Worm (Caenorhabditis elegans): ENCODE measurements around the gene zip-2.
A peak's percentile ranks its signal among the peaks of the same experiment; 100 is the strongest.

Gene zip-2

ce11 chrIII:843999-844398 is 11.2 kb downstream of the zip-2 start (continued):
- no peak for TF ChIP-seq ceh-40 (GFP tag; IDR thresholded peaks at IDR 0.05)
- no peak for TF ChIP-seq F57C9.4 (tag; optimal IDR thresholded peaks at IDR 0.05)

- TF ChIP-seq lag-1 (GFP tag; IDR thresholded peaks at IDR 0.05) (no peak), ztf-26 (tag; optimal IDR thresholded peaks at IDR 0.05) (no peak), rec-8 (tag; optimal IDR thresholded peaks at IDR 0.05) (no peak), C06A6.2 (GFP tag; conservative IDR thresholded peaks at IDR 0.05) (no peak), egrh-3 (GFP tag; IDR thresholded peaks at IDR 0.05) (no peak), athp-1 (tag; optimal IDR thresholded peaks at IDR 0.05) (no peak), ztf-18 (tag; optimal IDR thresholded peaks at IDR 0.05) (no peak), F49E8.2 (tag; optimal IDR thresholded peaks at IDR 0.05; ENCODE audit: insufficient read depth) (no peak), hmg-20 (GFP tag; IDR thresholded peaks at IDR 0.05) (no peak), Y95B8A.8 (GFP tag; IDR thresholded peaks at IDR 0.05) (no peak), pha-4 (tag; optimal IDR thresholded peaks at IDR 0.05) (no peak), mes-4 (tag; optimal IDR thresholded peaks at IDR 0.05) (no peak), F57C9.4 (tag; optimal IDR thresholded peaks at IDR 0.05) (no peak), zfh-2 (GFP tag; conservative IDR thresholded peaks at IDR 0.05) (no peak), F10E7.11 (tag; optimal IDR thresholded peaks at IDR 0.05) (no peak), attf-5 (GFP tag; optimal IDR thresholded peaks at IDR 0.05) (no peak), fkh-3 (tag; optimal IDR thresholded peaks at IDR 0.05) (no peak), hlh-26 (GFP tag; conservative IDR thresholded peaks at IDR 0.05) (no peak)
These were observed 11.8 kb downstream of the zip-2 start for ce11 chrIII:844577-844976.

- no peak for TF ChIP-seq ztf-18 (tag; optimal IDR thresholded peaks at IDR 0.05)
- no peak for TF ChIP-seq ceh-27 (GFP tag; optimal IDR thresholded peaks at IDR 0.05)
- TF ChIP-seq lin-54 (GFP tag; optimal IDR thresholded peaks at IDR 0.05) = peak; percentile 70
- peak; percentile 50 for TF ChIP-seq lin-40 (tag; optimal IDR thresholded peaks at IDR 0.05)
- TF ChIP-seq tbp1 (GFP tag; optimal IDR thresholded peaks at IDR 0.05) = peak; percentile 29
- peak; percentile 48 for TF ChIP-seq nhr-80 (tag; optimal IDR thresholded peaks at IDR 0.05)
- no peak for TF ChIP-seq cebp-1 (GFP tag; IDR thresholded peaks at IDR 0.05)
- peak; percentile 30 for TF ChIP-seq cebp-1 (tag; optimal IDR thresholded peaks at IDR 0.05)
- TF ChIP-seq F55B11.4 (tag; optimal IDR thresholded peaks at IDR 0.05; ENCODE audit: borderline replicate concordance, insufficient read depth) = no peak
- TF ChIP-seq mcd-1 (GFP tag; IDR thresholded peaks at IDR 0.05) = peak; percentile 91
- TF ChIP-seq efl-1 (GFP tag; optimal IDR thresholded peaks at IDR 0.05) = peak; percentile 57
- no peak for TF ChIP-seq ceh-40 (GFP tag; IDR thresholded peaks at IDR 0.05)
- no peak for TF ChIP-seq Y67H2A.10 (GFP tag; conservative IDR thresholded peaks at IDR 0.05)
- peak; percentile 12 for TF ChIP-seq attf-5 (GFP tag; optimal IDR thresholded peaks at IDR 0.05)
- peak; percentile 39 for TF ChIP-seq ztf-26 (tag; optimal IDR thresholded peaks at IDR 0.05)
- peak in 1 of 3 experiments; percentile 68 for TF ChIP-seq lin-35 (GFP tag; optimal IDR thresholded peaks at IDR 0.05)
These were observed 12.7 kb downstream of the zip-2 start, which contains the start of gene K02F3.2 for ce11 chrIII:845485-845884. TSS of gene K02F3.2 (plus strand) at chrIII:845841.

ce11 chrIII:852296-852695 is 19.5 kb downstream of the zip-2 start, which contains the start of gene moma-1:
TSS of gene moma-1 (minus strand) at chrIII:852396.
- TF ChIP-seq mcd-1 (GFP tag; IDR thresholded peaks at IDR 0.05) (no peak), rcor-1 (GFP tag; IDR thresholded peaks at IDR 0.05) (no peak), snpc-3.4 (tag; optimal IDR thresholded peaks at IDR 0.05) (peak; percentile 35), nfya-1 (tag; optimal IDR thresholded peaks at IDR 0.05; ENCODE audit: borderline replicate concordance, insufficient read depth) (no peak), madf-6 (GFP tag; IDR thresholded peaks at IDR 0.05) (peak; percentile 14; the same call in 1 of the 2 replicates), efl-1 (GFP tag; optimal IDR thresholded peaks at IDR 0.05) (peak; percentile 27), aptf-2 (GFP tag; conservative IDR thresholded peaks at IDR 0.05) (no peak), D2030.7 (GFP tag; IDR thresholded peaks at IDR 0.05) (no peak), egrh-3 (GFP tag; IDR thresholded peaks at IDR 0.05) (no peak), madf-8 (GFP tag; conservative IDR thresholded peaks at IDR 0.05) (no peak), B0035.1 (tag; optimal IDR thresholded peaks at IDR 0.05) (no peak), nhr-179 (tag; optimal IDR thresholded peaks at IDR 0.05) (no peak), Y79H2A.3 (GFP tag; conservative IDR thresholded peaks at IDR 0.05) (no peak), fkh-3 (tag; optimal IDR thresholded peaks at IDR 0.05) (no peak), lsl-1 (GFP tag; optimal IDR thresholded peaks at IDR 0.05) (no peak), F57C9.4 (tag; optimal IDR thresholded peaks at IDR 0.05) (no peak), ceh-79 (tag; optimal IDR thresholded peaks at IDR 0.05) (peak; percentile 10), bed-1 (GFP tag; IDR thresholded peaks at IDR 0.05) (no peak), lin-40 (tag; optimal IDR thresholded peaks at IDR 0.05) (no peak)

All from whole organism, young adult.